Worm (Caenorhabditis elegans) whole organism, L3 larva: ENCODE measurements around the gene nas-19.

Experiments used
- R02D3.7 ChIP-seq: fragments of 150-350 bp; optimal IDR thresholded peaks from 2 replicates; lab custom pipeline; 2014; ENCODE audit warnings: missing biosample characterization, missing genetic modification characterization
- ZK546.5 ChIP-seq: sonication (generic microtip); optimal IDR thresholded peaks from 2 replicates; lab custom pipeline; 2017; ENCODE audit warnings: missing biosample characterization, missing genetic modification characterization
- aly-2 ChIP-seq: fragments of 150-350 bp; optimal IDR thresholded peaks from 2 replicates; lab custom pipeline; 2014; ENCODE audit warnings: missing biosample characterization, missing genetic modification characterization
- ceh-16 ChIP-seq: sonication (generic microtip); optimal IDR thresholded peaks from 2 replicates; lab custom pipeline; 2017; ENCODE audit warnings: missing biosample characterization, missing genetic modification characterization
- elt-1 ChIP-seq: fragments of 150-350 bp; optimal IDR thresholded peaks from 2 replicates; lab custom pipeline; 2014; ENCODE audit warnings: missing biosample characterization, missing genetic modification characterization
- elt-3 ChIP-seq, 3 experiments: fragments of 150-350 bp in 1 of 3; sonication (generic microtip) in 2 of 3; optimal IDR thresholded peaks; 2 replicates in 2 of 3; 4 replicates in 1 of 3; lab custom pipeline; 2014 to 2017; ENCODE audit warnings: missing biosample characterization in 3 of 3, missing genetic modification characterization in 3 of 3
- mdl-1 ChIP-seq: fragments of 150-350 bp; optimal IDR thresholded peaks from 2 replicates; lab custom pipeline; 2014; ENCODE audit warnings: missing biosample characterization, missing genetic modification characterization
- nhr-12 ChIP-seq: fragments of 150-350 bp; optimal IDR thresholded peaks from 2 replicates; lab custom pipeline; 2014; ENCODE audit warnings: missing biosample characterization, missing genetic modification characterization
- nhr-237 ChIP-seq: fragments of 150-350 bp; optimal IDR thresholded peaks from 2 replicates; lab custom pipeline; 2014; ENCODE audit warnings: missing biosample characterization, missing genetic modification characterization
- nhr-25 ChIP-seq: sonication (generic microtip); optimal IDR thresholded peaks from 2 replicates; lab custom pipeline; 2017; ENCODE audit warnings: missing biosample characterization, missing genetic modification characterization
- pha-4 ChIP-seq: fragments of 150-350 bp; optimal IDR thresholded peaks from 2 replicates; lab custom pipeline; 2014; ENCODE audit warnings: missing biosample characterization, missing genetic modification reagents, missing genetic modification characterization
- unc-62 ChIP-seq: fragments of 150-350 bp; sonication (generic microtip); optimal IDR thresholded peaks from 4 replicates; lab custom pipeline; 2014; ENCODE audit warnings: missing biosample characterization, missing genetic modification reagents, missing genetic modification characterization

DNA sequence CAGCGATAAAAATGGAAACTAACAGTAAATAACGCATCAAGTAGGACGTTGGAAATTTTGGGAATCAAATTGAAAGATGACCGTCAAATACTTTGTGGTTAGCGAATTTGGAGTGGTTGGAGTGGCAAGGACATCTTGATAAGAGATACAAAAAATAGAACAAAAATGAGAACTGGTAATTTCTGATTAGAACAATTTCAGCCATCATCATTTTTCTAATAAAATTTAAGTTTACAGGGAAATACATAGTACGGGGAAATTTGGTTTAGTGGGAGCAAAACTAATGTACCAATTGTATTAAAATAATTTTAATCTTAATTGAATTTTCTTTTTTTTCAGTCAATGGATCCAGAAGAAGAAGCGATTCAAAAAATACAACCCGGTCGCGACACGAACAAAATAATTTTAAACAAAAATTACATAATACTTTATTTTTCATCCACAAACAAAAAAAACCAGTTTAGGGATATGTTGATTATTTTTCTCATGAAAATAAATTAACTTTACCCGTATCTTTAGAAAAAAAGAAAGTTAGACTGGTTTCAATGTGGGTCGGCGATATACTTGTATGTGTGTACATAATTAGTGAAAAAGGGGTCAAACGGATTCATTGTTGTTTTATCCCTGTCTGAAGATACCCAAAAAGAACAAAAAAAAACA lies 8.5 kb upstream of the nas-19 start, which contains the start of the genes K03B8.8 and grl-3:
- no peak for TF ChIP-seq ceh-16 (tag; lab: Kevin White, UChicago)
- TF ChIP-seq nhr-12 (tag; lab: Kevin White, UChicago) = no peak
- TF ChIP-seq pha-4 (tag; lab: Kevin White, UChicago) = no peak
- no peak for TF ChIP-seq aly-2 (tag; lab: Kevin White, UChicago)
- no peak for TF ChIP-seq R02D3.7 (tag; lab: Kevin White, UChicago)
- TF ChIP-seq ZK546.5 (tag; lab: Kevin White, UChicago) = no peak
- no peak for TF ChIP-seq mdl-1 (tag; lab: Kevin White, UChicago)
- no peak for TF ChIP-seq elt-3 (tag; optimal IDR thresholded peaks at IDR 0.05; lab: Kevin White, UChicago)
- TF ChIP-seq unc-62 (GFP tag; lab: Kevin White, UChicago) = no peak
- no peak for TF ChIP-seq elt-1
- TF ChIP-seq nhr-237 (tag; lab: Kevin White, UChicago) = no peak
- TF ChIP-seq nhr-25 = no peak
